Fruit fly (Drosophila melanogaster): ENCODE data around the gene jumu.

jumu gene

dm6 chr3R:10377849-10378248 is 27.9 kb downstream of the jumu start, which contains the start of gene Rfx:
Gene Rfx (minus strand): TSS chr3R:10378068.
- TF ChIP-seq YL-1 (GFP tag; optimal IDR thresholded peaks at IDR 0.05) (peak; percentile 62), slou (GFP tag; optimal IDR thresholded peaks at IDR 0.05) (no peak), inv (GFP tag; IDR thresholded peaks at IDR 0.05; ENCODE audit: partially characterized antibody) (no peak), zfh2 (GFP tag; optimal IDR thresholded peaks at IDR 0.05) (peak; percentile 19), Abd-B (GFP tag; optimal IDR thresholded peaks at IDR 0.05) (no peak), psq (GFP tag; optimal IDR thresholded peaks at IDR 0.05) (no peak), nom (GFP tag; optimal IDR thresholded peaks at IDR 0.05) (peak; percentile 55), Nf-YC (tag; optimal IDR thresholded peaks at IDR 0.05) (peak; percentile 28), da (GFP tag; optimal IDR thresholded peaks at IDR 0.05) (no peak), CG9797 (GFP tag; optimal IDR thresholded peaks at IDR 0.05) (peak; percentile 47), gfzf (GFP tag; optimal IDR thresholded peaks at IDR 0.05) (peak; percentile 13), NC2β (GFP tag; optimal IDR thresholded peaks at IDR 0.05) (peak; percentile 23), Tbp (GFP tag; optimal IDR thresholded peaks at IDR 0.05) (no peak), CG2712 (tag; optimal IDR thresholded peaks at IDR 0.05) (peak; percentile 53), sisA (GFP tag; IDR thresholded peaks at IDR 0.05) (no peak), lbe (GFP tag; optimal IDR thresholded peaks at IDR 0.05) (peak; percentile 19), sd (tag; optimal IDR thresholded peaks at IDR 0.05) (peak; percentile 17), Rx (GFP tag; IDR thresholded peaks at IDR 0.05) (no peak), CG15514 (GFP tag; optimal IDR thresholded peaks at IDR 0.05) (peak; percentile 63), CG42726 (GFP tag; IDR thresholded peaks at IDR 0.05; ENCODE audit: partially characterized antibody) (no peak), unpg (GFP tag; optimal IDR thresholded peaks at IDR 0.05) (peak; percentile 8), tgo (GFP tag; IDR thresholded peaks at IDR 0.05) (no peak), Camta (GFP tag; optimal IDR thresholded peaks at IDR 0.05) (peak; percentile 1), Lhr (GFP tag; optimal IDR thresholded peaks at IDR 0.05) (peak; percentile 50), vfl (GFP tag; optimal IDR thresholded peaks at IDR 0.05) (peak; percentile 1), Side (GFP tag; optimal IDR thresholded peaks at IDR 0.05) (peak; percentile 37), CG12391 (tag; optimal IDR thresholded peaks at IDR 0.05) (peak; percentile 26), CG31441 (GFP tag; IDR thresholded peaks at IDR 0.05) (no peak), CG17612 (GFP tag; IDR thresholded peaks at IDR 0.05) (no peak), Nf-YB (GFP tag; optimal IDR thresholded peaks at IDR 0.05) (peak; percentile 11), CG5180 (GFP tag; optimal IDR thresholded peaks at IDR 0.05) (peak; percentile 9), nerfin-1 (tag; optimal IDR thresholded peaks at IDR 0.05) (peak; percentile 22), CG11085 (GFP tag; IDR thresholded peaks at IDR 0.05) (no peak), BEAF-32 (GFP tag; optimal IDR thresholded peaks at IDR 0.05) (peak; percentile 50), CG6854 (GFP tag; optimal IDR thresholded peaks at IDR 0.05) (no peak), Nf-YA (GFP tag; IDR thresholded peaks at IDR 0.05) (no peak), CG12299 (tag; optimal IDR thresholded peaks at IDR 0.05) (peak; percentile 57), Fer1 (GFP tag; optimal IDR thresholded peaks at IDR 0.05) (peak; percentile 63), B-H2 (GFP tag; optimal IDR thresholded peaks at IDR 0.05) (peak; percentile 62), CG30020 (tag; optimal IDR thresholded peaks at IDR 0.05) (no peak), Dp (GFP tag; optimal IDR thresholded peaks at IDR 0.05) (peak; percentile 97), CG13624 (GFP tag; optimal IDR thresholded peaks at IDR 0.05) (peak; percentile 50), CG30403 (GFP tag; optimal IDR thresholded peaks at IDR 0.05) (peak; percentile 37), CrebB (tag; optimal IDR thresholded peaks at IDR 0.05) (peak; percentile 34), ssp (GFP tag; IDR thresholded peaks at IDR 0.05) (no peak), CG12071 (GFP tag; optimal IDR thresholded peaks at IDR 0.05) (no peak), CG32772 (GFP tag; IDR thresholded peaks at IDR 0.05) (no peak), Hmr (GFP tag; optimal IDR thresholded peaks at IDR 0.05) (peak; percentile 70), CG18262 (tag; optimal IDR thresholded peaks at IDR 0.05) (peak; percentile 30), nmo (GFP tag; optimal IDR thresholded peaks at IDR 0.05) (peak; percentile 40), fd96Cb (tag; optimal IDR thresholded peaks at IDR 0.05) (no peak)
